Worm (Caenorhabditis elegans) whole organism, L2 larva: Measurements from ENCODE around the gene F46B3.1.

Experiments
- C34F6.9 ChIP-seq: fragments of 150-350 bp; optimal IDR thresholded peaks from 2 replicates; lab custom pipeline; 2014; ENCODE audit warnings: missing biosample characterization, missing genetic modification characterization
- F13H6.1 ChIP-seq: sonication (generic microtip); optimal IDR thresholded peaks from 2 replicates; lab custom pipeline; 2016; ENCODE audit warnings: missing genetic modification characterization, missing compliant biosample characterization
- R02D3.7 ChIP-seq: fragments of 150-350 bp; optimal IDR thresholded peaks from 2 replicates; lab custom pipeline; 2014; ENCODE audit warnings: missing biosample characterization, missing genetic modification characterization
- Y55F3AM.14 ChIP-seq: fragments of 200-800 bp; sonication (Bioruptor generic); optimal IDR thresholded peaks from 2 replicates; lab custom pipeline; 2018; ENCODE audit warnings: mild to moderate bottlenecking, missing genetic modification characterization, missing compliant biosample characterization
- ZK546.5 ChIP-seq: sonication (generic microtip); optimal IDR thresholded peaks from 2 replicates; lab custom pipeline; 2017; ENCODE audit warnings: missing biosample characterization, missing genetic modification characterization
- alr-1 ChIP-seq: fragments of 150-350 bp; optimal IDR thresholded peaks from 2 replicates; lab custom pipeline; 2014; ENCODE audit warnings: missing biosample characterization, missing genetic modification characterization
- aly-2 ChIP-seq: fragments of 150-350 bp; optimal IDR thresholded peaks from 2 replicates; lab custom pipeline; 2014; ENCODE audit warnings: missing biosample characterization, missing genetic modification characterization
- ama-1 ChIP-seq: fragments of 150-350 bp; optimal IDR thresholded peaks from 2 replicates; lab custom pipeline; 2018; ENCODE audit warnings: inconsistent platforms
- blmp-1 ChIP-seq: sonication (generic microtip); optimal IDR thresholded peaks from 2 replicates; lab custom pipeline; 2017; ENCODE audit warnings: missing genetic modification characterization, mild to moderate bottlenecking, missing compliant biosample characterization, antibody characterized with exemption, moderate library complexity; ENCODE audit not compliant: insufficient read depth
- ceh-82 ChIP-seq: fragments of 150-350 bp; optimal IDR thresholded peaks from 2 replicates; lab custom pipeline; 2014; ENCODE audit warnings: missing biosample characterization, missing genetic modification characterization
- crh-2 ChIP-seq: sonication (generic microtip); optimal IDR thresholded peaks from 2 replicates; lab custom pipeline; 2017; ENCODE audit warnings: missing biosample characterization, missing genetic modification characterization
- dmd-4 ChIP-seq: sonication (generic microtip); optimal IDR thresholded peaks from 2 replicates; lab custom pipeline; 2017; ENCODE audit warnings: missing biosample characterization, missing genetic modification characterization
- egl-27 ChIP-seq: sonication (generic microtip); optimal IDR thresholded peaks from 3 replicates; lab custom pipeline; 2017; ENCODE audit warnings: missing biosample characterization, missing genetic modification reagents, missing genetic modification characterization
- elt-3 ChIP-seq: sonication (generic microtip); optimal IDR thresholded peaks from 2 replicates; lab custom pipeline; 2017; ENCODE audit warnings: missing biosample characterization, missing genetic modification characterization
- fos-1 ChIP-seq: fragments of 150-350 bp; optimal IDR thresholded peaks from 2 replicates; lab custom pipeline; 2014; ENCODE audit warnings: missing biosample characterization, missing genetic modification characterization
- gmeb-1 ChIP-seq: fragments of 150-350 bp; optimal IDR thresholded peaks from 2 replicates; lab custom pipeline; 2014; ENCODE audit warnings: missing biosample characterization, missing genetic modification characterization
- lin-11 ChIP-seq: fragments of 150-350 bp; sonication (generic microtip); optimal IDR thresholded peaks from 2 replicates; lab custom pipeline; 2014; ENCODE audit warnings: missing biosample characterization, missing genetic modification characterization, inconsistent platforms, mixed read lengths
- lin-13 ChIP-seq: fragments of 150-350 bp; optimal IDR thresholded peaks from 2 replicates; lab custom pipeline; 2014; ENCODE audit warnings: missing biosample characterization, missing genetic modification reagents, missing genetic modification characterization
- lin-39 ChIP-seq: fragments of 150-350 bp; optimal IDR thresholded peaks from 2 replicates; lab custom pipeline; 2014; ENCODE audit warnings: missing biosample characterization, missing genetic modification reagents, missing genetic modification characterization
- lsy-2 ChIP-seq, 2 experiments: fragments of 150-350 bp in 1 of 2; sonication (generic microtip) in 1 of 2; optimal IDR thresholded peaks; 2 replicates each; lab custom pipeline; 2014 to 2017; ENCODE audit warnings: missing biosample characterization in 2 of 2, missing genetic modification characterization in 2 of 2
- mab-5 ChIP-seq: fragments of 150-350 bp; optimal IDR thresholded peaks from 2 replicates; lab custom pipeline; 2014; ENCODE audit warnings: missing biosample characterization, missing genetic modification characterization
- mbf-1 ChIP-seq: sonication (generic microtip); optimal IDR thresholded peaks from 2 replicates; lab custom pipeline; 2017; ENCODE audit warnings: missing biosample characterization, missing genetic modification characterization
- mdl-1 ChIP-seq, 2 experiments: fragments of 150-350 bp in 1 of 2; sonication (generic microtip) in 1 of 2; optimal IDR thresholded peaks; 2 replicates each; lab custom pipeline; 2017; ENCODE audit warnings: missing biosample characterization in 2 of 2, missing genetic modification characterization in 2 of 2
- nhr-12 ChIP-seq: fragments of 150-350 bp; optimal IDR thresholded peaks from 2 replicates; lab custom pipeline; 2014; ENCODE audit warnings: missing biosample characterization, missing genetic modification characterization
- nhr-129 ChIP-seq: fragments of 150-350 bp; optimal IDR thresholded peaks from 2 replicates; lab custom pipeline; 2014; ENCODE audit warnings: missing biosample characterization, missing genetic modification characterization
- nhr-21 ChIP-seq: fragments of 150-350 bp; optimal IDR thresholded peaks from 2 replicates; lab custom pipeline; 2014; ENCODE audit warnings: missing biosample characterization, missing genetic modification characterization
- nhr-23 ChIP-seq: fragments of 150-350 bp; optimal IDR thresholded peaks from 2 replicates; lab custom pipeline; 2014; ENCODE audit warnings: missing biosample characterization, missing genetic modification reagents, missing genetic modification characterization
- nhr-237 ChIP-seq: fragments of 150-350 bp; optimal IDR thresholded peaks from 2 replicates; lab custom pipeline; 2014; ENCODE audit warnings: missing biosample characterization, missing genetic modification characterization
- nhr-25 ChIP-seq: fragments of 150-350 bp; sonication (generic microtip); optimal IDR thresholded peaks from 3 replicates; lab custom pipeline; 2014; ENCODE audit warnings: missing biosample characterization, missing genetic modification characterization
- nhr-77 ChIP-seq: fragments of 150-350 bp; optimal IDR thresholded peaks from 2 replicates; lab custom pipeline; 2014; ENCODE audit warnings: missing biosample characterization, missing genetic modification characterization
- peb-1 ChIP-seq: fragments of 150-350 bp; optimal IDR thresholded peaks from 2 replicates; lab custom pipeline; 2014; ENCODE audit warnings: missing biosample characterization, missing genetic modification characterization
- sem-4 ChIP-seq: fragments of 150-350 bp; optimal IDR thresholded peaks from 2 replicates; lab custom pipeline; 2014; ENCODE audit warnings: missing biosample characterization, missing genetic modification reagents, missing genetic modification characterization
- skn-1 ChIP-seq: sonication (generic microtip); optimal IDR thresholded peaks from 2 replicates; lab custom pipeline; 2017; ENCODE audit warnings: missing biosample characterization, missing genetic modification characterization
- sma-3 ChIP-seq: sonication (generic microtip); optimal IDR thresholded peaks from 2 replicates; lab custom pipeline; 2016; ENCODE audit warnings: missing genetic modification reagents, missing genetic modification characterization, missing compliant biosample characterization
- sma-9 ChIP-seq, 2 experiments: fragments of 150-350 bp in 1 of 2; sonication (generic microtip) in 1 of 2; optimal IDR thresholded peaks; 2 replicates each; lab custom pipeline; 2014 to 2016; ENCODE audit warnings: missing genetic modification characterization in 2 of 2, mild to moderate bottlenecking in 1 of 2, missing biosample characterization in 1 of 2, missing compliant biosample characterization in 1 of 2, missing genetic modification reagents in 1 of 2, moderate library complexity in 1 of 2
- snpc-4 ChIP-seq: fragments of 150-350 bp; optimal IDR thresholded peaks from 2 replicates; lab custom pipeline; 2014; ENCODE audit warnings: missing biosample characterization, missing genetic modification characterization
- unc-39 ChIP-seq: fragments of 150-350 bp; optimal IDR thresholded peaks from 2 replicates; lab custom pipeline; 2014; ENCODE audit warnings: missing biosample characterization, missing genetic modification characterization
- unc-55 ChIP-seq: fragments of 150-350 bp; sonication (generic microtip); optimal IDR thresholded peaks from 3 replicates; lab custom pipeline; 2014; ENCODE audit warnings: missing biosample characterization, missing genetic modification reagents, missing genetic modification characterization
- unc-62 ChIP-seq: fragments of 150-350 bp; optimal IDR thresholded peaks from 2 replicates; lab custom pipeline; 2014; ENCODE audit warnings: missing biosample characterization, missing genetic modification reagents, missing genetic modification characterization
- zag-1 ChIP-seq: fragments of 150-350 bp; optimal IDR thresholded peaks from 2 replicates; lab custom pipeline; 2014; ENCODE audit warnings: missing biosample characterization, missing genetic modification characterization
- ztf-1 ChIP-seq: fragments of 200-800 bp; sonication (Bioruptor generic); conservative IDR thresholded peaks from 2 replicates; pipeline ENCODE4 v1.3.6; 2022; ENCODE audit warnings: missing genetic modification characterization, missing compliant biosample characterization
- ztf-11 ChIP-seq: sonication (generic microtip); optimal IDR thresholded peaks from 2 replicates; lab custom pipeline; 2017; ENCODE audit warnings: missing biosample characterization, missing genetic modification characterization
- ztf-4 ChIP-seq: fragments of 150-350 bp; optimal IDR thresholded peaks from 2 replicates; lab custom pipeline; 2014; ENCODE audit warnings: missing biosample characterization, missing genetic modification characterization

F46B3.1 gene

DNA sequence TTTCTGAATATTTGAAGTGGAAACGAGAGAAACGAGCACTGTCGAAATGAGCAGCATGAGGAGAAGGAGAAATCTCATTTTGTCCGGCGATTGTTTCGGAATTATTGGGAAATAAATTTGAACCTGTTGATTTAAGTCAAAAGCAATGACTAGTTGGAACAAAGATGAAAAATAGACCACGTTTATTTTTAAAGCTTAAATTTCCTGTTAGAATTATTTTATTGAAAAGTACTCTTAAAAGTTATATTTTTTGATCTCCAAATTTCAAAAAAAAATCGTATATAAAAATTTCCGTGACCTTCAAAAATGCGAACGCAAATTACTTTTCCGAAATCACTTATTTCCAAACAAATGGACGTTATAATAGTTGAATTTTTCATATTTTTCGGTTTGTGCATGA is 1.3 kb downstream of the F46B3.1 start, which contains the start of gene F26F2.11:
Gene F26F2.11, minus strand, starts transcription at position 101 of the 400 bp plus-strand sequence.
- TF ChIP-seq sma-9 (GFP tag; optimal IDR thresholded peaks at IDR 0.05; lab: Kevin White, UChicago) = no peak
- no peak for TF ChIP-seq sma-9 (tag; optimal IDR thresholded peaks at IDR 0.05; lab: Kevin White, UChicago)
- TF ChIP-seq crh-2 (tag; lab: Kevin White, UChicago) = no peak
- TF ChIP-seq unc-39 (tag; lab: Kevin White, UChicago) = no peak
- TF ChIP-seq snpc-4 = no peak
- no peak for TF ChIP-seq peb-1
- no peak for TF ChIP-seq mbf-1 (tag; lab: Kevin White, UChicago)
- TF ChIP-seq aly-2 (tag; lab: Kevin White, UChicago) = no peak
- TF ChIP-seq mab-5 (tag; lab: Kevin White, UChicago) = no peak
- TF ChIP-seq nhr-237 = no peak
- no peak for TF ChIP-seq zag-1
- TF ChIP-seq C34F6.9 (tag; lab: Kevin White, UChicago) = no peak
- TF ChIP-seq ZK546.5 (tag; lab: Kevin White, UChicago) = no peak
- TF ChIP-seq egl-27 (tag; lab: Kevin White, UChicago) = no peak

DNA sequence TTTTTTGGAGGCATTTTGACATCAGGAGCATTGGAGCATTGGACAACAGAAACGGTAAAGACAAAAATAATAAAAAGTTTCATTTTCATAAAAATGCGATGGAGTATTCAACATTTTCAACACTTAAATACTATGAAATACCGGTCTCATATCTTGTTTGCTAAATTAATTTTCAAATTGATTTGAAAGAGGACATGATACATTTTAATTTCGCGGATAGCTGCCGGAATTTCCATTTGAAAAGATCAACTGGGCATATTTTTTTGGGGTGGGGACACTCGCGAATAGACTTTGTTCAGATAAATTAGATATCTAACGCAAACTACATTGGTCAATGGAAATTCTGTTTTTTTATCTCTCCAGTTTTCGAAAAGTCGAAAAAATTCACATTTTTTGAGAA is 2.2 kb downstream of the F46B3.1 start, which contains the start of gene F26F2.10:
Gene F26F2.10, minus strand, starts transcription at position 101 of the 400 bp plus-strand sequence.
- TF ChIP-seq mdl-1 (tag; optimal IDR thresholded peaks at IDR 0.05; lab: Kevin White, UChicago) (no peak), sem-4 (no peak), Y55F3AM.14 (GFP tag; lab: Kevin White, UChicago) (no peak), ztf-11 (no peak), elt-3 (tag; lab: Kevin White, UChicago) (no peak), alr-1 (no peak), ceh-82 (tag; lab: Kevin White, UChicago) (no peak), egl-27 (tag; lab: Kevin White, UChicago) (no peak), peb-1 (no peak), ztf-1 (GFP tag; lab: Robert Waterston, UW) (no peak), sma-3 (GFP tag; lab: Kevin White, UChicago) (no peak), zag-1 (no peak), lin-39 (tag; lab: Kevin White, UChicago) (no peak), nhr-23 (tag; lab: Kevin White, UChicago) (no peak), nhr-77 (tag; lab: Kevin White, UChicago) (no peak), nhr-237 (no peak), F13H6.1 (tag; lab: Kevin White, UChicago) (no peak), sma-9 (GFP tag; optimal IDR thresholded peaks at IDR 0.05; lab: Kevin White, UChicago) (no peak), sma-9 (tag; optimal IDR thresholded peaks at IDR 0.05; lab: Kevin White, UChicago) (no peak), mbf-1 (tag; lab: Kevin White, UChicago) (no peak)

DNA sequence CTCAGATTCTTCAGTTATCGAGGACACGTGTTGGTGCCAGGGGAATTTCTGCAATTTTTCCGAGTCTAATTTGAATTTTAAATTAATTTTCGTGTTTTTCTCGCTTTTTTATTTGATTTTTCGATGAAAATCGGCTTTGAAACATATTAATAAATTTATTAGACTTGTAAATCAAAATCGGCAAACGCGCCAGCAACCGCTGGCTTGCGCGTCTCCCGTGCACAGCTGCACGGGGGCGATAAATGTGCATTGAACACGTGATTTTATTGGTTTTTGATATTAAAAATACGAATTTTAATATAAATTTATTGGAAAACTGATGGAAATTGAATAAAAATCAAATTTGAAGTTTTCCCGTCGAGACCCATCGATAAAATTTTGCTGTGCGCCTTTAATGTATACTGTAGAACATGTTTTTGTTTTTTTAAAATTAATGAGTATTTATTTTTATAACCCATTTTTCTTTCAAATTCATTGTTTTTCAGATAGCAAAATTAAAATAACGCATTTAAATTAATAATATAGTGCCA is 16.4 kb downstream of the F46B3.1 start, which contains the start of gene F26F2.7:
Gene F26F2.7, plus strand, starts transcription at position 480 of the 530 bp plus-strand sequence.
- TF ChIP-seq lin-39 (tag; lab: Kevin White, UChicago) (no peak), lin-11 (tag; lab: Kevin White, UChicago) (peak; percentile 75), sma-3 (GFP tag; lab: Kevin White, UChicago) (peak; percentile 80), nhr-25 (tag; lab: Kevin White, UChicago) (no peak), Y55F3AM.14 (GFP tag; lab: Kevin White, UChicago) (no peak), nhr-21 (tag; lab: Kevin White, UChicago) (peak; percentile 58), R02D3.7 (tag; lab: Kevin White, UChicago) (peak; percentile 21), blmp-1 (tag; lab: Kevin White, UChicago) (no peak), skn-1 (tag; lab: Kevin White, UChicago) (no peak), unc-55 (GFP tag; lab: Kevin White, UChicago) (peak; percentile 75), nhr-129 (tag; lab: Kevin White, UChicago) (no peak), ZK546.5 (tag; lab: Kevin White, UChicago) (no peak), mbf-1 (tag; lab: Kevin White, UChicago) (no peak), mab-5 (tag; lab: Kevin White, UChicago) (peak; percentile 61), ceh-82 (tag; lab: Kevin White, UChicago) (no peak), nhr-12 (no peak), mdl-1 (tag; optimal IDR thresholded peaks at IDR 0.05; lab: Kevin White, UChicago) (peak; percentile 30 to 45), F13H6.1 (tag; lab: Kevin White, UChicago) (peak; percentile 68), crh-2 (tag; lab: Kevin White, UChicago) (peak; percentile 88), fos-1 (tag; lab: Kevin White, UChicago) (peak; percentile 45), ztf-1 (GFP tag; lab: Robert Waterston, UW) (no peak), sem-4 (peak; percentile 71), C34F6.9 (tag; lab: Kevin White, UChicago) (peak; percentile 94), dmd-4 (tag; lab: Kevin White, UChicago) (peak; percentile 29), zag-1 (peak; percentile 34), gmeb-1 (tag; lab: Kevin White, UChicago) (peak; percentile 80), ama-1 (lab: Kevin White, UChicago) (no peak), alr-1 (no peak), lsy-2 (tag; optimal IDR thresholded peaks at IDR 0.05; lab: Kevin White, UChicago) (peak; percentile 82 to 93), ztf-4 (tag; lab: Kevin White, UChicago) (peak; percentile 61), unc-39 (tag; lab: Kevin White, UChicago) (no peak), sma-9 (GFP tag; optimal IDR thresholded peaks at IDR 0.05; lab: Kevin White, UChicago) (no peak), sma-9 (tag; optimal IDR thresholded peaks at IDR 0.05; lab: Kevin White, UChicago) (no peak), lin-13 (peak; percentile 85), snpc-4 (peak; percentile 43), egl-27 (tag; lab: Kevin White, UChicago) (peak; percentile 21), unc-62 (no peak)
